Worm (Caenorhabditis elegans) whole organism, late embryonic: ENCODE results near the gene daf-36.

ENCODE experiments used
- ahr-1 ChIP-seq: sonication (generic microtip); optimal IDR thresholded peaks from 2 replicates; lab custom pipeline; 2016; ENCODE audit warnings: missing genetic modification characterization, missing compliant biosample characterization
- ceh-14 ChIP-seq: sonication (generic microtip); optimal IDR thresholded peaks from 2 replicates; lab custom pipeline; 2016; ENCODE audit warnings: missing genotype, missing genetic modification characterization, missing compliant biosample characterization
- ceh-19 ChIP-seq: fragments of 200-800 bp; sonication (Bioruptor generic); optimal IDR thresholded peaks from 2 replicates; lab custom pipeline; 2018; ENCODE audit warnings: mild to moderate bottlenecking, missing genetic modification characterization, missing compliant biosample characterization
- ceh-24 ChIP-seq: sonication (generic microtip); optimal IDR thresholded peaks from 2 replicates; lab custom pipeline; 2016; ENCODE audit warnings: mild to moderate bottlenecking, missing genetic modification characterization, missing compliant biosample characterization
- ceh-34 ChIP-seq: sonication (generic microtip); optimal IDR thresholded peaks from 2 replicates; lab custom pipeline; 2016; ENCODE audit warnings: mild to moderate bottlenecking, missing genetic modification characterization, missing compliant biosample characterization
- ceh-45 ChIP-seq: fragments of 200-800 bp; sonication (Bioruptor generic); IDR thresholded peaks from 2 replicates; pipeline ENCODE4 v1.3.6; 2022; ENCODE audit warnings: missing genetic modification reagents, missing genetic modification characterization, missing compliant biosample characterization
- ceh-48 ChIP-seq: sonication (generic microtip); optimal IDR thresholded peaks from 2 replicates; lab custom pipeline; 2016; ENCODE audit warnings: missing genetic modification characterization, inconsistent platforms, missing compliant biosample characterization
- ceh-9 ChIP-seq: sonication (generic microtip); optimal IDR thresholded peaks from 2 replicates; lab custom pipeline; 2016; ENCODE audit warnings: mild to moderate bottlenecking, missing genetic modification characterization, inconsistent platforms, missing compliant biosample characterization
- che-1 ChIP-seq: sonication (generic microtip); optimal IDR thresholded peaks from 2 replicates; lab custom pipeline; 2016; ENCODE audit warnings: mild to moderate bottlenecking, missing genetic modification characterization, missing compliant biosample characterization
- dmd-4 ChIP-seq: sonication (generic microtip); optimal IDR thresholded peaks from 2 replicates; lab custom pipeline; 2016; ENCODE audit warnings: borderline replicate concordance, missing genetic modification characterization, missing compliant biosample characterization
- elt-2 ChIP-seq: sonication (generic microtip); optimal IDR thresholded peaks from 2 replicates; lab custom pipeline; 2016; ENCODE audit warnings: missing genetic modification reagents, missing genetic modification characterization, missing compliant biosample characterization
- eyg-1 ChIP-seq: sonication (generic microtip); optimal IDR thresholded peaks from 2 replicates; lab custom pipeline; 2016; ENCODE audit warnings: missing genotype, missing genetic modification characterization, missing compliant biosample characterization
- fax-1 ChIP-seq: sonication (generic microtip); optimal IDR thresholded peaks from 2 replicates; lab custom pipeline; 2016; ENCODE audit warnings: missing genotype, missing genetic modification characterization, missing compliant biosample characterization
- fkh-10 ChIP-seq: fragments of 150-350 bp; optimal IDR thresholded peaks from 2 replicates; lab custom pipeline; 2014; ENCODE audit warnings: missing biosample characterization, missing genetic modification reagents, missing genetic modification characterization
- fkh-6 ChIP-seq: sonication (generic microtip); optimal IDR thresholded peaks from 2 replicates; lab custom pipeline; 2016; ENCODE audit warnings: missing genetic modification characterization, missing compliant biosample characterization
- gmeb-2 ChIP-seq: sonication (generic microtip); optimal IDR thresholded peaks from 2 replicates; lab custom pipeline; 2016; ENCODE audit warnings: missing genetic modification characterization, inconsistent platforms, missing compliant biosample characterization
- hlh-13 ChIP-seq: fragments of 200-800 bp; sonication (Bioruptor generic); optimal IDR thresholded peaks from 2 replicates; lab custom pipeline; 2018; ENCODE audit warnings: mild to moderate bottlenecking, missing genetic modification characterization, missing compliant biosample characterization
- madf-2 ChIP-seq: sonication (generic microtip); optimal IDR thresholded peaks from 2 replicates; lab custom pipeline; 2017; ENCODE audit warnings: missing genetic modification characterization, missing compliant biosample characterization
- nhr-232 ChIP-seq: sonication (generic microtip); optimal IDR thresholded peaks from 2 replicates; lab custom pipeline; 2016; ENCODE audit warnings: missing genetic modification characterization, missing compliant biosample characterization
- npax-4 ChIP-seq: sonication (generic microtip); optimal IDR thresholded peaks from 2 replicates; lab custom pipeline; 2016; ENCODE audit warnings: missing genetic modification characterization, missing compliant biosample characterization
- odd-2 ChIP-seq: sonication (generic microtip); optimal IDR thresholded peaks from 2 replicates; lab custom pipeline; 2017; ENCODE audit warnings: antibody characterized with exemption, mild to moderate bottlenecking, missing genetic modification characterization, missing compliant biosample characterization
- pat-9 ChIP-seq: fragments of 200-800 bp; sonication (Bioruptor generic); optimal IDR thresholded peaks from 2 replicates; lab custom pipeline; 2018; ENCODE audit warnings: mild to moderate bottlenecking, missing genetic modification characterization, moderate library complexity, missing compliant biosample characterization
- pax-1 ChIP-seq: fragments of 150-350 bp; optimal IDR thresholded peaks from 2 replicates; lab custom pipeline; 2014; ENCODE audit warnings: missing biosample characterization, missing genetic modification characterization
- pha-4 ChIP-seq: fragments of 150-350 bp; optimal IDR thresholded peaks from 2 replicates; lab custom pipeline; 2018; ENCODE audit warnings: missing biosample characterization, missing genetic modification reagents, missing genetic modification characterization
- pqm-1 ChIP-seq: sonication (generic microtip); optimal IDR thresholded peaks from 2 replicates; lab custom pipeline; 2016; ENCODE audit warnings: missing genetic modification characterization, missing compliant biosample characterization
- pros-1 ChIP-seq: fragments of 150-350 bp; optimal IDR thresholded peaks from 2 replicates; lab custom pipeline; 2014; ENCODE audit warnings: missing biosample characterization, missing genetic modification reagents, missing genetic modification characterization
- ref-2 ChIP-seq: sonication (generic microtip); optimal IDR thresholded peaks from 2 replicates; lab custom pipeline; 2016; ENCODE audit warnings: missing genetic modification characterization, missing compliant biosample characterization
- rnt-1 ChIP-seq: sonication (generic microtip); optimal IDR thresholded peaks from 2 replicates; lab custom pipeline; 2016; ENCODE audit warnings: missing genetic modification characterization, missing compliant biosample characterization
- tbx-2 ChIP-seq: sonication (generic microtip); optimal IDR thresholded peaks from 2 replicates; lab custom pipeline; 2016; ENCODE audit warnings: missing genetic modification characterization, missing compliant biosample characterization
- ttx-3 ChIP-seq: sonication (generic microtip); optimal IDR thresholded peaks from 2 replicates; lab custom pipeline; 2016; ENCODE audit warnings: missing genetic modification reagents, missing genetic modification characterization, missing compliant biosample characterization
- unc-3 ChIP-seq, 2 experiments: fragments of 200-800 bp in 1 of 2; sonication (Bioruptor generic) in 1 of 2; sonication (generic microtip) in 1 of 2; conservative IDR thresholded peaks in 1 of 2; optimal IDR thresholded peaks in 1 of 2; 2 replicates each; pipeline versions ENCODE4 v1.3.6 to Lab custom; 2016 to 2022; ENCODE audit warnings: missing compliant biosample characterization in 2 of 2, missing genetic modification characterization in 2 of 2, missing genetic modification reagents in 1 of 2
- unc-42 ChIP-seq: sonication (generic microtip); optimal IDR thresholded peaks from 2 replicates; lab custom pipeline; 2016; ENCODE audit warnings: missing genotype, missing genetic modification characterization, missing compliant biosample characterization
- unc-86 ChIP-seq: sonication (generic microtip); optimal IDR thresholded peaks from 2 replicates; lab custom pipeline; 2016; ENCODE audit warnings: missing genetic modification characterization, missing compliant biosample characterization
- zip-5 ChIP-seq: sonication (generic microtip); optimal IDR thresholded peaks from 2 replicates; lab custom pipeline; 2016; ENCODE audit warnings: missing genetic modification characterization, missing compliant biosample characterization

Gene daf-36

DNA sequence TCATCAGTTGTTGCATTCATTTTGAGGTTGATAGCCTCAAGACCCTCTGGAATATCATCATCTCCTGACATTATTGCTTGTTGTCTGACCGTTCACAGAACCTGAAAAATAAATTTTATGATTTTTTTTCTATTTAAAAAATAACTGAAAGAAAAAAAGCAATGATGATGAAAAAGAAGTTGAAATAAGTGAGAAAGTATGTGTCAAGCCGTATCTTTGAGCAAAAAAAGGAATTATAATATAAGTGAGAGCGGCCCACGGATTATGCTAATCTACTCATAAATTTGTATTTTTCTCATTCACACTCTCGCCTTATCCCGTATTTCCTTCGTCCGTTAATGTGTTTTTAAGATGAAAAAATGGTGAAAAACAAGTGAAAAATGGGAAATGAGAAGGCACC is 44.7 kb upstream of the daf-36 start, which contains the start of gene ric-4:
TSS of gene ric-4 (minus strand) at position 101 of the 400 bp plus-strand sequence.
- no peak for TF ChIP-seq odd-2 (tag; lab: Kevin White, UChicago)
- no peak for TF ChIP-seq fax-1
- TF ChIP-seq ceh-24 (tag; lab: Kevin White, UChicago) = no peak
- no peak for TF ChIP-seq pqm-1 (tag; lab: Kevin White, UChicago)
- TF ChIP-seq ceh-14 (tag; lab: Kevin White, UChicago) = no peak
- TF ChIP-seq unc-86 (tag; lab: Kevin White, UChicago) = no peak
- no peak for TF ChIP-seq ceh-45 (GFP tag; lab: Robert Waterston, UW)
- TF ChIP-seq ahr-1 = no peak
- TF ChIP-seq rnt-1 = no peak
- no peak for TF ChIP-seq fkh-10 (GFP tag; lab: Kevin White, UChicago)
- no peak for TF ChIP-seq pat-9
- no peak for TF ChIP-seq ref-2 (tag; lab: Kevin White, UChicago)
- no peak for TF ChIP-seq nhr-232 (tag; lab: Kevin White, UChicago)
- no peak for TF ChIP-seq unc-42 (tag; lab: Kevin White, UChicago)
- TF ChIP-seq npax-4 = no peak
- no peak for TF ChIP-seq gmeb-2 (tag; lab: Kevin White, UChicago)
- TF ChIP-seq ceh-9 (tag; lab: Kevin White, UChicago) = no peak
- TF ChIP-seq pha-4 (tag; lab: Kevin White, UChicago) = no peak
- no peak for TF ChIP-seq hlh-13 (GFP tag; lab: Kevin White, UChicago)
- TF ChIP-seq pros-1 = no peak

DNA sequence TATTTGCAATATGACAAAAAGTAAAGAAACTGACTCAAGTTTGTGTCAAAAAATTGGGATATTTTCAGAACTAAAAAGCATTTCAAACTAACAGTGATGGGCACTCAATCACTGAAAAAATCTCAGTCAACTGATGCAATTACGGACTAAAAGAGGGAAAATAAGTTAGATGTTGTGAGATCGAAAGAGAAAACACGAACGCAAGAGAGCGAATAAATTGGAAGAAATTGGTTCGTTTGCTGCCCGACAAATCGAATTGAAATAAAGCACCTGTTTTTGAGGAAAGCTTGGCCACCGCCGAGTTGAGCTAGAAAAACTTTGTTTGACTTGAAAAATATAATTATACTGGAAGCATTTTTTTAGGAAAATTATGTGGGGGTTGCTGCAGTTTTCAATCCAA is 40.5 kb upstream of the daf-36 start:
- TF ChIP-seq zip-5 (tag; lab: Kevin White, UChicago) = no peak
- no peak for TF ChIP-seq ttx-3
- no peak for TF ChIP-seq ceh-34
- no peak for TF ChIP-seq eyg-1
- no peak for TF ChIP-seq tbx-2 (tag; lab: Kevin White, UChicago)
- TF ChIP-seq dmd-4 (tag; lab: Kevin White, UChicago) = no peak
- TF ChIP-seq unc-42 (tag; lab: Kevin White, UChicago) = peak; percentile 73

ce11 chrV:10265019-10265418 is 39.5 kb upstream of the daf-36 start:
- TF ChIP-seq unc-42 (tag; lab: Kevin White, UChicago) (peak; percentile 66), fax-1 (no peak), che-1 (tag; lab: Kevin White, UChicago) (no peak), ceh-19 (GFP tag; lab: Kevin White, UChicago) (peak; percentile 31), nhr-232 (tag; lab: Kevin White, UChicago) (no peak)
- TF ChIP-seq, all 69 proteins: peak for 2

ce11 chrV:10260460-10260859 is 35.0 kb upstream of the daf-36 start, which contains the start of gene sri-18:
Gene sri-18 (minus strand): TSS chrV:10260560.
- TF ChIP-seq ceh-48 (tag; lab: Kevin White, UChicago) = no peak
- no peak for TF ChIP-seq madf-2 (tag; lab: Kevin White, UChicago)
- TF ChIP-seq unc-3 (GFP tag; conservative IDR thresholded peaks at IDR 0.05; lab: Robert Waterston, UW) = no peak
- no peak for TF ChIP-seq unc-3 (tag; optimal IDR thresholded peaks at IDR 0.05; lab: Kevin White, UChicago)
- TF ChIP-seq rnt-1 = no peak
- TF ChIP-seq, all 69 proteins: peak for 0

DNA sequence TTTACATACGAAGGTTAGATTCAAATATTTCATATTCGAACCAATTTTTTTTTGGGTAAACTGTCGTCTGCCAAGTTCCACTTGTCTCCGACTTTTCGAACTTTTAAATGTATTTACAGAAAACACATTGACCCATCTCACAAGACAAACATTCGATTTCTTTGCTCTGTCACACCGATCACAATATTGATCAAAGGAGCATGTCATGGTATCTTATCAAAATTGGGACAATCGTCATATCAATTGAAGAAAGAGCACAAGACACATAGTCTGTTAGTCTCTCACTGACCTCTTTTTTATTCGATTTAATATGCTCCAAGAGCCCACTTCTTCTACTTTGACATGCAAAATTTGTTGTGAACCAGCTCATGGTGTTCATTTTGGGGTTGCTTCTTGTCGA is 30.5 kb upstream of the daf-36 start, which contains the start of gene nhr-232:
TSS of gene nhr-232 (plus strand) at position 121 of the 400 bp plus-strand sequence.
- TF ChIP-seq fkh-6 (tag; lab: Kevin White, UChicago) (no peak), elt-2 (tag; lab: Kevin White, UChicago) (peak; percentile 62), ceh-34 (no peak), pax-1 (tag; lab: Kevin White, UChicago) (no peak)
- TF ChIP-seq, all 69 proteins: peak for 1
